Fruit fly (Drosophila melanogaster): ENCODE data around the gene CG3407.

Gene CG3407

dm6 chr2L:3844898-3845713 lies 31.9 kb upstream of the CG3407 start (continued):
- TF ChIP-seq Hr78 (GFP tag; optimal IDR thresholded peaks at IDR 0.05) (no peak), CG14860 (GFP tag; IDR thresholded peaks at IDR 0.05; ENCODE audit: partially characterized antibody) (no peak), CG17385 (GFP tag; optimal IDR thresholded peaks at IDR 0.05) (no peak), CG8388 (GFP tag; optimal IDR thresholded peaks at IDR 0.05) (peak; percentile 24), CG17912 (GFP tag; optimal IDR thresholded peaks at IDR 0.05) (no peak), bigmax (GFP tag; optimal IDR thresholded peaks at IDR 0.05) (no peak), aop (GFP tag; IDR thresholded peaks at IDR 0.05) (no peak), sc (optimal IDR thresholded peaks at IDR 0.05) (no peak), sc (GFP tag; optimal IDR thresholded peaks at IDR 0.05) (no peak), unpg (GFP tag; optimal IDR thresholded peaks at IDR 0.05) (peak; percentile 24), CG11504 (tag; optimal IDR thresholded peaks at IDR 0.05) (peak; percentile 34), Nf-YC (tag; optimal IDR thresholded peaks at IDR 0.05) (peak; percentile 71), CG10274 (GFP tag; optimal IDR thresholded peaks at IDR 0.05) (no peak), Vsx1 (GFP tag; optimal IDR thresholded peaks at IDR 0.05) (no peak), CG12299 (tag; optimal IDR thresholded peaks at IDR 0.05) (no peak), disco-r (GFP tag; optimal IDR thresholded peaks at IDR 0.05) (no peak), sna (GFP tag; IDR thresholded peaks at IDR 0.05; ENCODE audit: partially characterized antibody) (no peak), sqz (GFP tag; optimal IDR thresholded peaks at IDR 0.05) (no peak), trem (tag; optimal IDR thresholded peaks at IDR 0.05) (peak; percentile 6), tio (GFP tag; optimal IDR thresholded peaks at IDR 0.05) (no peak), ab (GFP tag; optimal IDR thresholded peaks at IDR 0.05) (no peak), CG12659 (GFP tag; optimal IDR thresholded peaks at IDR 0.05) (no peak), nerfin-2 (GFP tag; IDR thresholded peaks at IDR 0.05; ENCODE audit: partially characterized antibody) (no peak), onecut (GFP tag; IDR thresholded peaks at IDR 0.05) (no peak), pita (GFP tag; optimal IDR thresholded peaks at IDR 0.05) (no peak), CG17186 (GFP tag; optimal IDR thresholded peaks at IDR 0.05) (no peak), CG7963 (GFP tag; IDR thresholded peaks at IDR 0.05; ENCODE audit: partially characterized antibody) (no peak), CG12219 (GFP tag; optimal IDR thresholded peaks at IDR 0.05) (no peak), Gug (GFP tag; IDR thresholded peaks at IDR 0.05) (no peak), CG33557 (GFP tag; optimal IDR thresholded peaks at IDR 0.05) (no peak), sd (tag; optimal IDR thresholded peaks at IDR 0.05) (no peak), ttk (GFP tag; IDR thresholded peaks at IDR 0.05) (no peak), caup (GFP tag; optimal IDR thresholded peaks at IDR 0.05; ENCODE audit: severe bottlenecking) (no peak), CG10979 (tag; optimal IDR thresholded peaks at IDR 0.05) (peak; percentile 52), Oli (tag; optimal IDR thresholded peaks at IDR 0.05) (peak; percentile 27), CG12744 (GFP tag; optimal IDR thresholded peaks at IDR 0.05) (no peak), psq (GFP tag; optimal IDR thresholded peaks at IDR 0.05) (no peak), hb (GFP tag; IDR thresholded peaks at IDR 0.05; ENCODE audit: partially characterized antibody) (no peak), eve (GFP tag; optimal IDR thresholded peaks at IDR 0.05) (peak in 1 of 2 experiments; percentile 70), pum (GFP tag; optimal IDR thresholded peaks at IDR 0.05) (no peak), chif (GFP tag; optimal IDR thresholded peaks at IDR 0.05) (no peak), repo (GFP tag; optimal IDR thresholded peaks at IDR 0.05) (no peak), TFAM (GFP tag; optimal IDR thresholded peaks at IDR 0.05) (no peak), CG7556 (GFP tag; optimal IDR thresholded peaks at IDR 0.05) (no peak), ERR (GFP tag; optimal IDR thresholded peaks at IDR 0.05) (no peak), CG2116 (GFP tag; optimal IDR thresholded peaks at IDR 0.05) (no peak), scrt (GFP tag; optimal IDR thresholded peaks at IDR 0.05) (no peak), sob (GFP tag; IDR thresholded peaks at IDR 0.05) (no peak), pho (GFP tag; optimal IDR thresholded peaks at IDR 0.05) (no peak)

All from whole organism, embryonic.